Fruit fly (Drosophila melanogaster) whole organism, embryonic: Measurements from ENCODE around the gene CG14507.

Experiments used
- BEAF-32 ChIP-seq: fragments of 200-800 bp; sonication (Bioruptor generic); optimal IDR thresholded peaks from 3 replicates; lab custom pipeline; 2017; ENCODE audit warnings: missing biosample characterization, missing genetic modification characterization, mild to moderate bottlenecking, moderate library complexity, missing genetic modification reagents
- Blimp-1 ChIP-seq: fragments of 200-800 bp; sonication (Bioruptor generic); optimal IDR thresholded peaks from 3 replicates; lab custom pipeline; 2018; ENCODE audit warnings: missing biosample characterization, missing genetic modification characterization, mild to moderate bottlenecking, moderate library complexity, missing genetic modification reagents
- CG10321 ChIP-seq: fragments of 200-800 bp; sonication (Bioruptor generic); IDR thresholded peaks from 2 replicates; pipeline ENCODE4 v1.3.6; 2022; ENCODE audit warnings: missing biosample characterization, missing genetic modification characterization
- CG11247 ChIP-seq: fragments of 200-800 bp; sonication (Bioruptor generic); IDR thresholded peaks from 2 replicates; pipeline ENCODE4 v1.3.6; 2022; ENCODE audit warnings: missing biosample characterization, missing genetic modification characterization
- CG11398 ChIP-seq: fragments of 200-800 bp; sonication (Bioruptor generic); optimal IDR thresholded peaks from 2 replicates; lab custom pipeline; 2016; ENCODE audit warnings: missing biosample characterization, missing genetic modification characterization
- CG13624 ChIP-seq: fragments of 200-800 bp; sonication (Bioruptor generic); optimal IDR thresholded peaks from 2 replicates; lab custom pipeline; 2016; ENCODE audit warnings: missing biosample characterization, missing genetic modification characterization
- CG14965 ChIP-seq: fragments of 200-800 bp; sonication (Bioruptor generic); optimal IDR thresholded peaks from 2 replicates; lab custom pipeline; 2016; ENCODE audit warnings: missing biosample characterization, missing genetic modification characterization, borderline replicate concordance
- CG15269 ChIP-seq: fragments of 200-800 bp; sonication (Bioruptor generic); optimal IDR thresholded peaks from 2 replicates; lab custom pipeline; 2018; ENCODE audit warnings: missing biosample characterization, mild to moderate bottlenecking, missing genetic modification characterization, moderate library complexity
- CG15514 ChIP-seq: fragments of 200-800 bp; sonication (Bioruptor generic); optimal IDR thresholded peaks from 3 replicates; lab custom pipeline; 2017; ENCODE audit warnings: missing biosample characterization, missing genetic modification characterization, mild to moderate bottlenecking, moderate library complexity, missing genetic modification reagents
- CG15601 ChIP-seq: fragments of 200-800 bp; sonication (Bioruptor generic); optimal IDR thresholded peaks from 3 replicates; lab custom pipeline; 2019; ENCODE audit warnings: missing biosample characterization, mild to moderate bottlenecking, missing genetic modification characterization, moderate library complexity
- CG17186 ChIP-seq: fragments of 200-800 bp; sonication (Bioruptor generic); optimal IDR thresholded peaks from 3 replicates; lab custom pipeline; 2017; ENCODE audit warnings: missing biosample characterization, missing genetic modification reagents, missing genetic modification characterization
- CG17359 ChIP-seq: fragments of 200-800 bp; sonication (Bioruptor generic); optimal IDR thresholded peaks from 3 replicates; lab custom pipeline; 2018; ENCODE audit warnings: missing biosample characterization, mild to moderate bottlenecking, missing genetic modification characterization, moderate library complexity
- CG17385 ChIP-seq: fragments of 200-800 bp; sonication (Bioruptor generic); optimal IDR thresholded peaks from 3 replicates; lab custom pipeline; 2018; ENCODE audit warnings: missing biosample characterization, mild to moderate bottlenecking, missing genetic modification characterization
- CG2712 ChIP-seq: fragments of 200-800 bp; optimal IDR thresholded peaks from 3 replicates; lab custom pipeline; 2019; ENCODE audit warnings: missing biosample characterization, mild to moderate bottlenecking, missing genetic modification characterization, moderate library complexity
- CG30403 ChIP-seq: fragments of 200-800 bp; sonication (Bioruptor generic); optimal IDR thresholded peaks from 3 replicates; lab custom pipeline; 2016; ENCODE audit warnings: missing biosample characterization, missing genetic modification characterization
- CG3065 ChIP-seq: fragments of 200-800 bp; sonication (Bioruptor generic); optimal IDR thresholded peaks from 2 replicates; lab custom pipeline; 2016; ENCODE audit warnings: missing biosample characterization, missing genetic modification characterization
- CG32772 ChIP-seq: fragments of 200-800 bp; sonication (Bioruptor generic); IDR thresholded peaks from 2 replicates; pipeline ENCODE4 v1.3.6; 2022; ENCODE audit warnings: missing biosample characterization, missing genetic modification characterization
- CG34224 ChIP-seq: fragments of 200-800 bp; sonication (Bioruptor generic); IDR thresholded peaks from 3 replicates; pipeline ENCODE4 v1.3.6; 2022; ENCODE audit warnings: missing biosample characterization, missing genetic modification characterization; ENCODE audit not compliant: partially characterized antibody
- CG42726 ChIP-seq: fragments of 200-800 bp; sonication (Bioruptor generic); IDR thresholded peaks from 2 replicates; pipeline ENCODE4 v1.3.6; 2022; ENCODE audit warnings: missing biosample characterization, missing genetic modification characterization; ENCODE audit not compliant: partially characterized antibody
- CG6272 ChIP-seq: fragments of 200-800 bp; sonication (Bioruptor generic); IDR thresholded peaks from 2 replicates; pipeline ENCODE4 v1.3.6; 2022; ENCODE audit warnings: missing biosample characterization, missing genetic modification characterization
- CG7357 ChIP-seq: fragments of 200-800 bp; sonication (Bioruptor generic); IDR thresholded peaks from 3 replicates; pipeline ENCODE4 v1.3.6; 2022; ENCODE audit warnings: missing biosample characterization, missing genetic modification characterization
- CG9215 ChIP-seq: fragments of 200-800 bp; sonication (Bioruptor generic); IDR thresholded peaks from 2 replicates; pipeline ENCODE4 v1.3.6; 2022; ENCODE audit warnings: missing biosample characterization, missing genetic modification characterization
- Chrac-16 ChIP-seq: fragments of 200-800 bp; sonication (Bioruptor generic); optimal IDR thresholded peaks from 3 replicates; lab custom pipeline; 2016; ENCODE audit warnings: missing biosample characterization, missing genetic modification characterization
- Deaf1 ChIP-seq: fragments of 200-800 bp; optimal IDR thresholded peaks from 3 replicates; lab custom pipeline; 2019; ENCODE audit warnings: missing biosample characterization, mild to moderate bottlenecking, missing genetic modification characterization, moderate library complexity
- Doc2 ChIP-seq: fragments of 200-800 bp; sonication (Bioruptor generic); IDR thresholded peaks from 2 replicates; pipeline ENCODE4 v1.3.6; 2022; ENCODE audit warnings: missing biosample characterization, missing genetic modification characterization
- HLH4C ChIP-seq: fragments of 200-800 bp; sonication (Bioruptor generic); IDR thresholded peaks from 3 replicates; pipeline ENCODE4 v1.3.6; 2022; ENCODE audit warnings: missing biosample characterization, missing genetic modification characterization; ENCODE audit not compliant: partially characterized antibody
- Oaz ChIP-seq: fragments of 200-800 bp; sonication (Bioruptor generic); IDR thresholded peaks from 2 replicates; pipeline ENCODE4 v1.3.6; 2022; ENCODE audit warnings: missing biosample characterization, missing genetic modification characterization
- Sox102F ChIP-seq: fragments of 200-800 bp; sonication (Bioruptor generic); optimal IDR thresholded peaks from 2 replicates; lab custom pipeline; 2018; ENCODE audit warnings: missing biosample characterization, mild to moderate bottlenecking, missing genetic modification characterization, moderate library complexity
- Stat92E ChIP-seq, 3 experiments: fragments of >200 bp in 2 of 3; fragments of 200-800 bp in 1 of 3; sonication (Bioruptor generic) in 1 of 3; optimal IDR thresholded peaks; 2 replicates each; lab custom pipeline; 2017 to 2019; ENCODE audit warnings: missing biosample characterization in 3 of 3, missing genetic modification characterization in 3 of 3, mild to moderate bottlenecking in 1 of 3, moderate library complexity in 1 of 3
- TFAM ChIP-seq: fragments of 200-800 bp; sonication (Bioruptor generic); optimal IDR thresholded peaks from 2 replicates; lab custom pipeline; 2017; ENCODE audit warnings: missing biosample characterization, missing genetic modification characterization, inconsistent platforms
- Taf1 ChIP-seq: fragments of 200-800 bp; sonication (Bioruptor generic); IDR thresholded peaks from 2 replicates; pipeline ENCODE4 v1.3.6; 2022; ENCODE audit warnings: missing biosample characterization, missing genetic modification characterization
- Xrp1 ChIP-seq: fragments of 200-800 bp; sonication (Bioruptor generic); IDR thresholded peaks from 2 replicates; pipeline ENCODE4 v1.3.6; 2022; ENCODE audit warnings: missing biosample characterization, missing genetic modification characterization
- al ChIP-seq: fragments of 200-800 bp; sonication (Bioruptor generic); IDR thresholded peaks from 2 replicates; pipeline ENCODE4 v1.3.6; 2022; ENCODE audit warnings: missing biosample characterization, missing genetic modification characterization
- btn ChIP-seq: fragments of 200-800 bp; sonication (Bioruptor generic); optimal IDR thresholded peaks from 2 replicates; lab custom pipeline; 2016; ENCODE audit warnings: missing biosample characterization, missing genetic modification characterization
- corto ChIP-seq: fragments of 200-800 bp; sonication (Bioruptor generic); optimal IDR thresholded peaks from 2 replicates; lab custom pipeline; 2016; ENCODE audit warnings: missing biosample characterization, mild to moderate bottlenecking, missing genetic modification characterization, moderate library complexity
- dysf ChIP-seq: fragments of 200-800 bp; sonication (Bioruptor generic); IDR thresholded peaks from 3 replicates; pipeline ENCODE4 v1.3.6; 2022; ENCODE audit warnings: missing biosample characterization, missing genetic modification characterization
- fd102C ChIP-seq: fragments of 200-800 bp; sonication (Bioruptor generic); optimal IDR thresholded peaks from 2 replicates; lab custom pipeline; 2018; ENCODE audit warnings: missing biosample characterization, mild to moderate bottlenecking, missing genetic modification characterization, moderate library complexity
- kay ChIP-seq: fragments of 200-800 bp; sonication (Bioruptor generic); optimal IDR thresholded peaks from 2 replicates; lab custom pipeline; 2016; ENCODE audit warnings: missing biosample characterization, missing genetic modification characterization
- lbe ChIP-seq: fragments of 200-800 bp; sonication (Bioruptor generic); optimal IDR thresholded peaks from 2 replicates; lab custom pipeline; 2016; ENCODE audit warnings: missing biosample characterization, mild to moderate bottlenecking, missing genetic modification characterization
- maf-S ChIP-seq: fragments of 200-800 bp; sonication (Bioruptor generic); optimal IDR thresholded peaks from 2 replicates; lab custom pipeline; 2016; ENCODE audit warnings: missing biosample characterization, missing genetic modification characterization
- org-1 ChIP-seq: fragments of 200-800 bp; sonication (Bioruptor generic); optimal IDR thresholded peaks from 2 replicates; lab custom pipeline; 2017; ENCODE audit warnings: missing biosample characterization, missing genetic modification characterization
- p53 ChIP-seq: fragments of 200-800 bp; sonication (Bioruptor generic); optimal IDR thresholded peaks from 2 replicates; lab custom pipeline; 2016; ENCODE audit warnings: missing biosample characterization, missing genetic modification characterization
- phol ChIP-seq: fragments of 200-800 bp; sonication (Bioruptor generic); optimal IDR thresholded peaks from 3 replicates; lab custom pipeline; 2018; ENCODE audit warnings: missing biosample characterization, mild to moderate bottlenecking, missing genetic modification characterization, moderate library complexity
- ranshi ChIP-seq: fragments of 200-800 bp; sonication (Bioruptor generic); IDR thresholded peaks from 2 replicates; pipeline ENCODE4 v1.3.6; 2022; ENCODE audit warnings: missing biosample characterization, missing genetic modification characterization
- ro ChIP-seq: fragments of 200-800 bp; sonication (Bioruptor generic); IDR thresholded peaks from 2 replicates; pipeline ENCODE4 v1.3.6; 2022; ENCODE audit warnings: missing biosample characterization, missing genetic modification characterization
- schlank ChIP-seq: fragments of 200-800 bp; sonication (Bioruptor generic); optimal IDR thresholded peaks from 2 replicates; lab custom pipeline; 2018; ENCODE audit warnings: missing biosample characterization, mild to moderate bottlenecking, missing genetic modification characterization
- sna ChIP-seq: fragments of 200-800 bp; sonication (Bioruptor generic); IDR thresholded peaks from 2 replicates; pipeline ENCODE4 v1.3.6; 2022; ENCODE audit warnings: missing biosample characterization, missing genetic modification characterization; ENCODE audit not compliant: partially characterized antibody
- sob ChIP-seq: fragments of 200-800 bp; sonication (Bioruptor generic); IDR thresholded peaks from 2 replicates; pipeline ENCODE4 v1.3.6; 2022; ENCODE audit warnings: missing biosample characterization, missing genetic modification characterization
- stc ChIP-seq: fragments of 200-800 bp; sonication (Bioruptor generic); IDR thresholded peaks from 2 replicates; pipeline ENCODE4 v1.3.6; 2022; ENCODE audit warnings: missing biosample characterization, missing genetic modification characterization
- trem ChIP-seq: fragments of 200-800 bp; optimal IDR thresholded peaks from 3 replicates; lab custom pipeline; 2019; ENCODE audit warnings: missing biosample characterization, mild to moderate bottlenecking, missing genetic modification characterization, moderate library complexity
- wor ChIP-seq: fragments of 200-800 bp; sonication (Bioruptor generic); IDR thresholded peaks from 2 replicates; pipeline ENCODE4 v1.3.6; 2022; ENCODE audit warnings: missing biosample characterization, missing genetic modification characterization

The CG14507 gene

dm6 chr3R:29251418-29251817, 23.9 kb upstream of the CG14507 start:
- TF ChIP-seq Xrp1 (GFP tag; lab: Robert Waterston, UW), result peak; percentile 39; the same call in 1 of the 2 replicates
- TF ChIP-seq ro (GFP tag; lab: Robert Waterston, UW), result no peak
- no peak for TF ChIP-seq CG7357 (GFP tag; lab: Robert Waterston, UW)
- no peak for TF ChIP-seq p53 (GFP tag; lab: Kevin White, UChicago)
- TF ChIP-seq BEAF-32, result peak; percentile 71
- TF ChIP-seq lbe, result peak; percentile 11
- TF ChIP-seq fd102C, result peak; percentile 1
- peak; percentile 51 for TF ChIP-seq CG2712
- TF ChIP-seq CG17385, result no peak
- TF ChIP-seq CG11247 (GFP tag; lab: Robert Waterston, UW), result peak; percentile 34; the same call in 1 of the 2 replicates
- peak; percentile 11 for TF ChIP-seq phol (tag; lab: Kevin White, UChicago)
- TF ChIP-seq btn (GFP tag; lab: Kevin White, UChicago), result no peak
- TF ChIP-seq Deaf1, result no peak
- TF ChIP-seq sna, result peak; percentile 90
- TF ChIP-seq Stat92E (GFP tag; optimal IDR thresholded peaks at IDR 0.05; lab: Kevin White, UChicago), result peak in 1 of 3 experiments; percentile 52
- TF ChIP-seq sob (GFP tag; lab: Robert Waterston, UW), result peak; percentile 58
- TF ChIP-seq CG15514 (GFP tag; lab: Kevin White, UChicago), result peak; percentile 20
- TF ChIP-seq HLH4C (GFP tag; lab: Robert Waterston, UW), result peak; percentile 62
- peak; percentile 13 for TF ChIP-seq Chrac-16 (GFP tag; lab: Kevin White, UChicago)
- TF ChIP-seq CG15269, result peak; percentile 10
- TF ChIP-seq CG34224 (GFP tag; lab: Robert Waterston, UW), result peak; percentile 87
- peak; percentile 7 for TF ChIP-seq CG17186 (GFP tag; lab: Kevin White, UChicago)
- TF ChIP-seq CG6272, result peak; percentile 30; the same call in 1 of the 2 replicates
- peak; percentile 52 for TF ChIP-seq CG32772 (GFP tag; lab: Robert Waterston, UW)
- TF ChIP-seq CG13624 (GFP tag; lab: Kevin White, UChicago), result peak; percentile 37
- TF ChIP-seq TFAM (GFP tag; lab: Kevin White, UChicago), result no peak
- no peak for TF ChIP-seq al
- TF ChIP-seq dysf (GFP tag; lab: Robert Waterston, UW), result peak; percentile 31; the same call in 1 of the 3 replicates
- 0 out of 2 replicates have a peak, but pooled peaks have one; percentile 39 for TF ChIP-seq Oaz (GFP tag; lab: Robert Waterston, UW)
- TF ChIP-seq CG14965 (GFP tag; lab: Kevin White, UChicago), result no peak
- peak; percentile 4 for TF ChIP-seq CG15601 (tag; lab: Kevin White, UChicago)
- TF ChIP-seq CG9215 (GFP tag; lab: Robert Waterston, UW), result no peak
- TF ChIP-seq CG42726 (GFP tag; lab: Robert Waterston, UW), result peak; percentile 80
- TF ChIP-seq org-1, result no peak
- TF ChIP-seq corto (GFP tag; lab: Kevin White, UChicago), result no peak
- TF ChIP-seq CG17359 (tag; lab: Kevin White, UChicago), result peak; percentile 9
- TF ChIP-seq Taf1 (GFP tag; lab: Robert Waterston, UW), result no peak
- peak; percentile 29 for TF ChIP-seq Blimp-1 (GFP tag; lab: Kevin White, UChicago)
- TF ChIP-seq CG30403 (GFP tag; lab: Kevin White, UChicago), result peak; percentile 16
- TF ChIP-seq ranshi, result no peak
- no peak for TF ChIP-seq Doc2 (GFP tag; lab: Robert Waterston, UW)
- no peak for TF ChIP-seq CG10321 (GFP tag; lab: Robert Waterston, UW)
- no peak for TF ChIP-seq wor
- no peak for TF ChIP-seq CG3065 (GFP tag; lab: Kevin White, UChicago)
- no peak for TF ChIP-seq schlank (tag; lab: Kevin White, UChicago)
- no peak for TF ChIP-seq Sox102F (GFP tag; lab: Kevin White, UChicago)
- TF ChIP-seq trem (tag; lab: Kevin White, UChicago), result peak; percentile 28
- TF ChIP-seq stc, result no peak
- no peak for TF ChIP-seq CG11398 (GFP tag; lab: Kevin White, UChicago)
- no peak for TF ChIP-seq kay (GFP tag; lab: Kevin White, UChicago)
- no peak for TF ChIP-seq maf-S
